Fruit fly (Drosophila melanogaster) whole organism, embryonic: Measurements from ENCODE around the gene jus.
A peak's percentile ranks its signal among the peaks of the same experiment; 100 is the strongest.

ENCODE experiments used
- Antp ChIP-seq: fragments of 200-800 bp; sonication (Bioruptor generic); optimal IDR thresholded peaks from 3 replicates; lab custom pipeline; 2016; ENCODE audit warnings: missing biosample characterization, missing genetic modification characterization
- Asciz ChIP-seq: fragments of 200-800 bp; sonication (Bioruptor generic); optimal IDR thresholded peaks from 2 replicates; lab custom pipeline; 2017; ENCODE audit warnings: missing biosample characterization, mild to moderate bottlenecking, missing genetic modification characterization, missing genetic modification reagents
- CG11085 ChIP-seq: fragments of 200-800 bp; sonication (Bioruptor generic); IDR thresholded peaks from 2 replicates; pipeline ENCODE4 v1.3.6; 2022; ENCODE audit warnings: missing biosample characterization, missing genetic modification characterization
- CG14014 ChIP-seq: fragments of 200-800 bp; sonication (Bioruptor generic); IDR thresholded peaks from 2 replicates; pipeline ENCODE4 v1.3.6; 2022; ENCODE audit warnings: missing biosample characterization, missing genetic modification characterization
- CG14050 ChIP-seq: fragments of 200-800 bp; sonication (Bioruptor generic); IDR thresholded peaks from 3 replicates; pipeline ENCODE4 v1.3.6; 2022; ENCODE audit warnings: missing biosample characterization, missing genetic modification characterization
- CG15269 ChIP-seq: fragments of 200-800 bp; sonication (Bioruptor generic); optimal IDR thresholded peaks from 2 replicates; lab custom pipeline; 2018; ENCODE audit warnings: missing biosample characterization, mild to moderate bottlenecking, missing genetic modification characterization, moderate library complexity
- CG1603 ChIP-seq: fragments of 200-800 bp; sonication (Bioruptor generic); optimal IDR thresholded peaks from 2 replicates; lab custom pipeline; 2019; ENCODE audit warnings: missing biosample characterization, mild to moderate bottlenecking, missing genetic modification characterization, moderate library complexity
- CG16863 ChIP-seq: fragments of 200-800 bp; sonication (Bioruptor generic); optimal IDR thresholded peaks from 3 replicates; lab custom pipeline; 2016; ENCODE audit warnings: missing biosample characterization, missing genetic modification characterization
- CG17359 ChIP-seq: fragments of 200-800 bp; sonication (Bioruptor generic); optimal IDR thresholded peaks from 3 replicates; lab custom pipeline; 2018; ENCODE audit warnings: missing biosample characterization, mild to moderate bottlenecking, missing genetic modification characterization, moderate library complexity
- CG18599 ChIP-seq: fragments of 200-800 bp; sonication (Bioruptor generic); optimal IDR thresholded peaks from 3 replicates; lab custom pipeline; 2017; ENCODE audit warnings: missing biosample characterization, missing genetic modification characterization, mild to moderate bottlenecking, moderate library complexity, missing genetic modification reagents
- CG2120 ChIP-seq: fragments of 200-800 bp; sonication (Bioruptor generic); optimal IDR thresholded peaks from 3 replicates; lab custom pipeline; 2016; ENCODE audit warnings: missing biosample characterization, missing genetic modification characterization
- CG31441 ChIP-seq: fragments of 200-800 bp; sonication (Bioruptor generic); IDR thresholded peaks from 2 replicates; pipeline ENCODE4 v1.3.6; 2022; ENCODE audit warnings: missing biosample characterization, missing genetic modification characterization
- CG33557 ChIP-seq: fragments of 200-800 bp; sonication (Bioruptor generic); optimal IDR thresholded peaks from 2 replicates; lab custom pipeline; 2019; ENCODE audit warnings: missing biosample characterization, mild to moderate bottlenecking, missing genetic modification characterization, moderate library complexity
- CG3847 ChIP-seq: fragments of 200-800 bp; sonication (Bioruptor generic); IDR thresholded peaks from 2 replicates; pipeline ENCODE4 v1.3.6; 2022; ENCODE audit warnings: missing biosample characterization, missing genetic modification characterization
- CG4820 ChIP-seq: fragments of 200-800 bp; sonication (Bioruptor generic); optimal IDR thresholded peaks from 3 replicates; lab custom pipeline; 2016; ENCODE audit warnings: missing biosample characterization, missing genetic modification characterization
- CG6175 ChIP-seq: fragments of 200-800 bp; sonication (Bioruptor generic); IDR thresholded peaks from 3 replicates; pipeline ENCODE4 v1.3.6; 2022; ENCODE audit warnings: missing biosample characterization, missing genetic modification characterization
- CG9609 ChIP-seq: fragments of 200-800 bp; sonication (Bioruptor generic); optimal IDR thresholded peaks from 3 replicates; lab custom pipeline; 2016; ENCODE audit warnings: missing biosample characterization, missing genetic modification characterization
- CG9727 ChIP-seq: fragments of 200-800 bp; sonication (Bioruptor generic); optimal IDR thresholded peaks from 3 replicates; lab custom pipeline; 2017; ENCODE audit warnings: missing biosample characterization, mild to moderate bottlenecking, missing genetic modification characterization
- CHES-1-like ChIP-seq: fragments of 200-800 bp; sonication (Bioruptor generic); optimal IDR thresholded peaks from 2 replicates; lab custom pipeline; 2016; ENCODE audit warnings: missing biosample characterization, missing genetic modification characterization
- Ets65A ChIP-seq: fragments of 200-800 bp; sonication (Bioruptor generic); peaks from one replicate; lab custom pipeline; 2016; ENCODE audit warnings: missing biosample characterization, missing genetic modification characterization
- Hmr ChIP-seq: fragments of 200-800 bp; sonication (Bioruptor generic); optimal IDR thresholded peaks from 3 replicates; lab custom pipeline; 2017; ENCODE audit warnings: mild to moderate bottlenecking, missing biosample characterization, missing genetic modification reagents, missing genetic modification characterization
- MBD-R2 ChIP-seq: fragments of 200-800 bp; sonication (Bioruptor generic); IDR thresholded peaks from 2 replicates; pipeline ENCODE4 v1.3.6; 2022; ENCODE audit warnings: missing biosample characterization, missing genetic modification characterization
- Med ChIP-seq: fragments of 200-800 bp; sonication (Bioruptor generic); peaks from one replicate; lab custom pipeline; 2016; ENCODE audit warnings: missing biosample characterization, missing genetic modification characterization, mild to moderate bottlenecking, inconsistent platforms, moderate library complexity
- Poxn ChIP-seq: fragments of 200-800 bp; sonication (Bioruptor generic); IDR thresholded peaks from 2 replicates; pipeline ENCODE4 v1.3.6; 2022; ENCODE audit warnings: missing biosample characterization, missing genetic modification characterization
- Six4 ChIP-seq: fragments of 200-800 bp; sonication (Bioruptor generic); optimal IDR thresholded peaks from 2 replicates; lab custom pipeline; 2016; ENCODE audit warnings: missing biosample characterization, missing genetic modification characterization
- Sox102F ChIP-seq: fragments of 200-800 bp; sonication (Bioruptor generic); optimal IDR thresholded peaks from 2 replicates; lab custom pipeline; 2018; ENCODE audit warnings: missing biosample characterization, mild to moderate bottlenecking, missing genetic modification characterization, moderate library complexity
- Sry-δ ChIP-seq: fragments of 200-800 bp; sonication (Bioruptor generic); optimal IDR thresholded peaks from 2 replicates; lab custom pipeline; 2016; ENCODE audit warnings: missing biosample characterization, missing genetic modification characterization
- Xbp1 ChIP-seq: fragments of 200-800 bp; sonication (Bioruptor generic); optimal IDR thresholded peaks from 3 replicates; lab custom pipeline; 2016; ENCODE audit warnings: missing biosample characterization, mild to moderate bottlenecking, missing genetic modification characterization
- ab ChIP-seq: fragments of 200-800 bp; sonication (Bioruptor generic); optimal IDR thresholded peaks from 2 replicates; lab custom pipeline; 2016; ENCODE audit warnings: missing biosample characterization, missing genetic modification characterization
- ac ChIP-seq: fragments of 200-800 bp; sonication (Bioruptor generic); optimal IDR thresholded peaks from 3 replicates; lab custom pipeline; 2017; ENCODE audit warnings: missing biosample characterization, mild to moderate bottlenecking, missing genetic modification characterization
- ara ChIP-seq: fragments of 200-800 bp; sonication (Bioruptor generic); IDR thresholded peaks from 2 replicates; pipeline ENCODE4 v1.3.6; 2022; ENCODE audit warnings: missing biosample characterization, missing genetic modification characterization
- bab2 ChIP-seq: fragments of 200-800 bp; sonication (Bioruptor generic); optimal IDR thresholded peaks from 2 replicates; lab custom pipeline; 2016; ENCODE audit warnings: missing biosample characterization, missing genetic modification characterization
- bsh ChIP-seq, 2 experiments: fragments of 200-800 bp; sonication (Bioruptor generic); optimal IDR thresholded peaks; 2 replicates each; lab custom pipeline; 2017 to 2018; ENCODE audit warnings: mild to moderate bottlenecking in 2 of 2, missing biosample characterization in 2 of 2, missing genetic modification characterization in 2 of 2, moderate library complexity in 1 of 2
- chn ChIP-seq: fragments of 200-800 bp; sonication (Bioruptor generic); optimal IDR thresholded peaks from 2 replicates; lab custom pipeline; 2016; ENCODE audit warnings: missing biosample characterization, missing genetic modification characterization
- crol ChIP-seq: fragments of 200-800 bp; sonication (Bioruptor generic); IDR thresholded peaks from 2 replicates; pipeline ENCODE4 v1.3.6; 2022; ENCODE audit warnings: missing biosample characterization, missing genetic modification characterization
- lilli ChIP-seq: fragments of 200-800 bp; sonication (Bioruptor generic); optimal IDR thresholded peaks from 3 replicates; lab custom pipeline; 2016; ENCODE audit warnings: missing biosample characterization, missing genetic modification characterization
- nau ChIP-seq: fragments of 200-800 bp; sonication (Bioruptor generic); optimal IDR thresholded peaks from 3 replicates; lab custom pipeline; 2017; ENCODE audit warnings: missing biosample characterization, mild to moderate bottlenecking, missing genetic modification characterization, missing genetic modification reagents
- nom ChIP-seq: fragments of 200-800 bp; sonication (Bioruptor generic); optimal IDR thresholded peaks from 2 replicates; lab custom pipeline; 2017; ENCODE audit warnings: missing biosample characterization, missing genetic modification characterization, mild to moderate bottlenecking, moderate library complexity, missing genetic modification reagents
- oc ChIP-seq: fragments of 200-800 bp; sonication (Bioruptor generic); optimal IDR thresholded peaks from 2 replicates; lab custom pipeline; 2018; ENCODE audit warnings: missing biosample characterization, mild to moderate bottlenecking, missing genetic modification characterization, moderate library complexity
- phol ChIP-seq: fragments of 200-800 bp; sonication (Bioruptor generic); optimal IDR thresholded peaks from 3 replicates; lab custom pipeline; 2018; ENCODE audit warnings: missing biosample characterization, mild to moderate bottlenecking, missing genetic modification characterization, moderate library complexity
- run ChIP-seq: fragments of 200-800 bp; sonication (Bioruptor generic); optimal IDR thresholded peaks from 3 replicates; lab custom pipeline; 2018; ENCODE audit warnings: missing biosample characterization, mild to moderate bottlenecking, missing genetic modification characterization
- sna ChIP-seq: fragments of 200-800 bp; sonication (Bioruptor generic); IDR thresholded peaks from 2 replicates; pipeline ENCODE4 v1.3.6; 2022; ENCODE audit warnings: missing biosample characterization, missing genetic modification characterization; ENCODE audit not compliant: partially characterized antibody
- sr ChIP-seq: fragments of 200-800 bp; sonication (Bioruptor generic); IDR thresholded peaks from 3 replicates; pipeline ENCODE4 v1.3.6; 2022; ENCODE audit warnings: missing biosample characterization, missing genetic modification characterization
- tna ChIP-seq: fragments of 200-800 bp; sonication (Bioruptor generic); IDR thresholded peaks from 2 replicates; pipeline ENCODE4 v1.3.6; 2022; ENCODE audit warnings: missing biosample characterization, missing genetic modification characterization; ENCODE audit not compliant: partially characterized antibody
- zen ChIP-seq: fragments of 200-800 bp; sonication (Bioruptor generic); optimal IDR thresholded peaks from 3 replicates; lab custom pipeline; 2018; ENCODE audit warnings: missing biosample characterization, mild to moderate bottlenecking, missing genetic modification characterization, moderate library complexity
- zen2 ChIP-seq: fragments of 200-800 bp; sonication (Bioruptor generic); IDR thresholded peaks from 3 replicates; pipeline ENCODE4 v1.3.6; 2022; ENCODE audit warnings: missing biosample characterization, missing genetic modification characterization; ENCODE audit not compliant: partially characterized antibody

jus gene

DNA sequence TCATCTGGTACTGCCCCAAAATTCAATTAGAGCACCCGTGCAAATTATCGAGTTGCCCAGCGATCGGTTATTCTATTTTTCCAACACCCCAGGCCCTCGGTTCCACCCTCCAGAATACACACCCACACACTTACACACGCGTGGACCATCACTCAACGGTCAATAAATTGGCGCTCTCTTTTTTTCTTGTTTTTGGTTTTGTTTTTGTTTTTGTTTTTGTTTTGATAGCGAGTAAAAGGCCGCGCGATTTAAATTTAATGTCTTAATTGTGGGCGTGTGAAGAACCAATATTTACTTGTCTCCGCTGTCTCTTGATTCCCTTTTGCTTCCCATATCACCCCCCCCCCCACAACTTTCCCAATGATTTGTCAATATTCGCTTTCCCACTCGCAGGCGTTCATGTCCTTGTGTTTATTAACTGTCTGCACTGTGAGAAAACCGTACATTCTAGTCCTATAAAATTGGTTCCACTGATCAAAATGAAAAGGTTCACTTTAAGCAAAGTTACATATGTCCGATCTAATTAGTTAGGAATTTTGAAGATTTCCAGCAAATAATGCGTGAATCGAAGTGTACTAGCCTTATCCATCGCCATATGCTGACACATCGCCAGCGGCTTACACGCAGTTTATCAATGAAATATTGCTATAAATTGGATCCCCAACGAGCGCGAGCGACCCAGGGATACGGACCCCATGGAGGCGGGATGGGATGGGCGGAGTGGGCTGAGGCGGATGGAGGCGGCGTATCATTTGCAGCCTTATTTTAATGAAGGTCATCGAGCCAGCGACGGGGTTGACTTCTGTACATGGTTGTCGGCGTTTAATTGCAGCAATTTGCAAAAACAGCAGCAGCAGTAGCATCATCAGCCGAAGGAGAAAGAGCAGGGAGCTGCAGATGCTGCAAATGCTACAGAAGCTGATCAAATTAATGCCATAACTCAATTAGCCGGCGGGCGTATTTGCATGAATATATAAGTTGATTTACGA is 54.7 kb downstream of the jus start:
- TF ChIP-seq Med (GFP tag; lab: Kevin White, UChicago) (peak; percentile 13), Asciz (no peak), crol (GFP tag; lab: Robert Waterston, UW) (peak; percentile 20; the same call in 1 of the 2 replicates), sr (GFP tag; lab: Robert Waterston, UW) (peak; percentile 74; the same call in 2 of the 3 replicates), nom (GFP tag; lab: Kevin White, UChicago) (peak; percentile 51), Ets65A (GFP tag; lab: Kevin White, UChicago) (peak; percentile 63)

- no peak for TF ChIP-seq run (tag; lab: Kevin White, UChicago)
- no peak for TF ChIP-seq Six4 (GFP tag; lab: Kevin White, UChicago)
- TF ChIP-seq ab: no peak
- no peak for TF ChIP-seq MBD-R2 (GFP tag; lab: Robert Waterston, UW)
- TF ChIP-seq CG2120 (GFP tag; lab: Kevin White, UChicago): peak; percentile 40
- TF ChIP-seq CG17359: peak; percentile 13
- TF ChIP-seq CG18599 (GFP tag; lab: Kevin White, UChicago): peak; percentile 20
- no peak for TF ChIP-seq Sry-δ (GFP tag; lab: Kevin White, UChicago)
- TF ChIP-seq CG14050 (GFP tag; lab: Robert Waterston, UW): no peak
- peak; percentile 38 for TF ChIP-seq CG15269 (tag; lab: Kevin White, UChicago)
- TF ChIP-seq bab2 (GFP tag; lab: Kevin White, UChicago): peak; percentile 20
- no peak for TF ChIP-seq CG6175
- no peak for TF ChIP-seq oc
- TF ChIP-seq Xbp1 (GFP tag; lab: Kevin White, UChicago): peak; percentile 19
- TF ChIP-seq phol (tag; lab: Kevin White, UChicago): no peak
- TF ChIP-seq CG11085 (GFP tag; lab: Robert Waterston, UW): 0 out of 2 replicates have a peak, but pooled peaks have one; percentile 12
- peak; percentile 45; the same call in 1 of the 2 replicates for TF ChIP-seq CG14014
- TF ChIP-seq zen (tag; lab: Kevin White, UChicago): peak; percentile 3
- TF ChIP-seq zen2 (GFP tag; lab: Robert Waterston, UW): no peak
- TF ChIP-seq Antp (GFP tag; lab: Kevin White, UChicago): no peak
- no peak for TF ChIP-seq CG33557
- TF ChIP-seq ac (GFP tag; lab: Kevin White, UChicago): no peak
- TF ChIP-seq CG3847 (GFP tag; lab: Robert Waterston, UW): peak; percentile 15; the same call in 1 of the 2 replicates
- no peak for TF ChIP-seq CG4820 (GFP tag; lab: Kevin White, UChicago)
- TF ChIP-seq CG31441 (GFP tag; lab: Robert Waterston, UW): no peak
- no peak for TF ChIP-seq CG16863 (GFP tag; lab: Kevin White, UChicago)
- TF ChIP-seq CG1603: peak; percentile 41
- TF ChIP-seq ara (GFP tag; lab: Robert Waterston, UW): no peak
- TF ChIP-seq tna (GFP tag; lab: Robert Waterston, UW): no peak
- no peak for TF ChIP-seq Hmr (GFP tag; lab: Kevin White, UChicago)
- TF ChIP-seq sna (GFP tag; lab: Robert Waterston, UW): no peak
- TF ChIP-seq Poxn (GFP tag; lab: Robert Waterston, UW): no peak
- no peak for TF ChIP-seq chn (GFP tag; lab: Kevin White, UChicago)
- peak; percentile 9 for TF ChIP-seq lilli
- TF ChIP-seq CG9609 (GFP tag; lab: Kevin White, UChicago): peak; percentile 5
- peak in 1 of 2 experiments; percentile 9 for TF ChIP-seq bsh (GFP tag; optimal IDR thresholded peaks at IDR 0.05; lab: Kevin White, UChicago)
- TF ChIP-seq CG9727: peak; percentile 28
- peak; percentile 17 for TF ChIP-seq Sox102F
- no peak for TF ChIP-seq CHES-1-like (GFP tag; lab: Kevin White, UChicago)
- TF ChIP-seq nau (GFP tag; lab: Kevin White, UChicago): no peak
Observed at dm6 chr3R:29138961-29139527, 55.8 kb downstream of the jus start.
